Worm (Caenorhabditis elegans) whole organism, L3 larva: ENCODE results near the gene srh-270.
A peak's percentile ranks its signal among the peaks of the same experiment; 100 is the strongest.

Source experiments
- R02D3.7 ChIP-seq: fragments of 150-350 bp; optimal IDR thresholded peaks from 2 replicates; lab custom pipeline; 2014; ENCODE audit warnings: missing biosample characterization, missing genetic modification characterization
- ZK546.5 ChIP-seq: sonication (generic microtip); optimal IDR thresholded peaks from 2 replicates; lab custom pipeline; 2017; ENCODE audit warnings: missing biosample characterization, missing genetic modification characterization
- aly-2 ChIP-seq: fragments of 150-350 bp; optimal IDR thresholded peaks from 2 replicates; lab custom pipeline; 2014; ENCODE audit warnings: missing biosample characterization, missing genetic modification characterization
- ceh-16 ChIP-seq: sonication (generic microtip); optimal IDR thresholded peaks from 2 replicates; lab custom pipeline; 2017; ENCODE audit warnings: missing biosample characterization, missing genetic modification characterization
- ceh-28 ChIP-seq: fragments of 150-350 bp; optimal IDR thresholded peaks from 2 replicates; lab custom pipeline; 2014; ENCODE audit warnings: missing biosample characterization, missing genetic modification reagents, missing genetic modification characterization
- ceh-82 ChIP-seq: fragments of 150-350 bp; optimal IDR thresholded peaks from 2 replicates; lab custom pipeline; 2014; ENCODE audit warnings: missing biosample characterization, missing genetic modification characterization
- ceh-9 ChIP-seq: sonication (generic microtip); optimal IDR thresholded peaks from 2 replicates; lab custom pipeline; 2018; ENCODE audit warnings: missing biosample characterization, missing genetic modification characterization
- daf-12 ChIP-seq: fragments of 150-350 bp; optimal IDR thresholded peaks from 2 replicates; lab custom pipeline; 2014; ENCODE audit warnings: missing biosample characterization, missing genetic modification reagents, missing genetic modification characterization
- egl-27 ChIP-seq: sonication (generic microtip); optimal IDR thresholded peaks from 4 replicates; lab custom pipeline; 2017; ENCODE audit warnings: missing biosample characterization, missing genetic modification reagents, missing genetic modification characterization
- egl-5 ChIP-seq: fragments of 150-350 bp; optimal IDR thresholded peaks from 2 replicates; lab custom pipeline; 2017; ENCODE audit warnings: missing biosample characterization, missing genetic modification reagents, missing genetic modification characterization, inconsistent platforms
- elt-1 ChIP-seq: fragments of 150-350 bp; optimal IDR thresholded peaks from 2 replicates; lab custom pipeline; 2014; ENCODE audit warnings: missing biosample characterization, missing genetic modification characterization
- elt-2 ChIP-seq: sonication (generic microtip); optimal IDR thresholded peaks from 2 replicates; lab custom pipeline; 2016; ENCODE audit warnings: missing genetic modification reagents, mild to moderate bottlenecking, missing genetic modification characterization, missing compliant biosample characterization
- eor-1 ChIP-seq, 2 experiments: fragments of 150-350 bp; optimal IDR thresholded peaks; 2 replicates each; lab custom pipeline; 2014 to 2018; ENCODE audit warnings: missing biosample characterization in 2 of 2, missing genetic modification characterization in 2 of 2
- fkh-10 ChIP-seq: sonication (generic microtip); optimal IDR thresholded peaks from 2 replicates; lab custom pipeline; 2017; ENCODE audit warnings: missing biosample characterization, missing genetic modification reagents, missing genetic modification characterization
- fkh-2 ChIP-seq: fragments of 150-350 bp; optimal IDR thresholded peaks from 2 replicates; lab custom pipeline; 2014; ENCODE audit warnings: missing biosample characterization, missing genetic modification reagents, missing genetic modification characterization
- fos-1 ChIP-seq: fragments of 150-350 bp; optimal IDR thresholded peaks from 2 replicates; lab custom pipeline; 2014; ENCODE audit warnings: missing biosample characterization, missing genetic modification characterization
- hmg-11 ChIP-seq: sonication (generic microtip); optimal IDR thresholded peaks from 2 replicates; lab custom pipeline; 2016; ENCODE audit warnings: missing genetic modification characterization, missing compliant biosample characterization
- jun-1 ChIP-seq: fragments of 150-350 bp; optimal IDR thresholded peaks from 2 replicates; lab custom pipeline; 2014; ENCODE audit warnings: missing biosample characterization, missing genetic modification reagents, missing genetic modification characterization
- lin-15B ChIP-seq: fragments of 150-350 bp; optimal IDR thresholded peaks from 2 replicates; lab custom pipeline; 2014; ENCODE audit warnings: missing biosample characterization, missing genetic modification characterization
- mdl-1 ChIP-seq: fragments of 150-350 bp; optimal IDR thresholded peaks from 2 replicates; lab custom pipeline; 2014; ENCODE audit warnings: missing biosample characterization, missing genetic modification characterization
- mml-1 ChIP-seq: fragments of 150-350 bp; sonication (generic microtip); optimal IDR thresholded peaks from 3 replicates; lab custom pipeline; 2014; ENCODE audit warnings: missing biosample characterization, missing genetic modification characterization
- nfya-1 ChIP-seq: sonication (generic microtip); optimal IDR thresholded peaks from 2 replicates; lab custom pipeline; 2017; ENCODE audit warnings: missing genetic modification characterization, mild to moderate bottlenecking, missing compliant biosample characterization, antibody characterized with exemption, moderate library complexity; ENCODE audit not compliant: insufficient read depth
- nhr-23 ChIP-seq: fragments of 150-350 bp; optimal IDR thresholded peaks from 2 replicates; lab custom pipeline; 2014; ENCODE audit warnings: missing biosample characterization, missing genetic modification reagents, missing genetic modification characterization
- nhr-237 ChIP-seq: fragments of 150-350 bp; optimal IDR thresholded peaks from 2 replicates; lab custom pipeline; 2014; ENCODE audit warnings: missing biosample characterization, missing genetic modification characterization
- nhr-28 ChIP-seq: fragments of 150-350 bp; optimal IDR thresholded peaks from 2 replicates; lab custom pipeline; 2014; ENCODE audit warnings: missing biosample characterization, missing genetic modification characterization
- nhr-43 ChIP-seq: sonication (generic microtip); optimal IDR thresholded peaks from 2 replicates; lab custom pipeline; 2016; ENCODE audit warnings: mild to moderate bottlenecking, missing genetic modification characterization, missing compliant biosample characterization; ENCODE audit not compliant: poor library complexity, severe bottlenecking
- nhr-67 ChIP-seq: fragments of 150-350 bp; optimal IDR thresholded peaks from 2 replicates; lab custom pipeline; 2014; ENCODE audit warnings: missing biosample characterization, missing genetic modification characterization
- nhr-76 ChIP-seq: fragments of 150-350 bp; sonication (generic microtip); optimal IDR thresholded peaks from 5 replicates; lab custom pipeline; 2014; ENCODE audit warnings: missing biosample characterization, missing genetic modification characterization
- nhr-77 ChIP-seq: fragments of 150-350 bp; optimal IDR thresholded peaks from 2 replicates; lab custom pipeline; 2014; ENCODE audit warnings: missing biosample characterization, missing genetic modification characterization
- pha-4 ChIP-seq: fragments of 150-350 bp; optimal IDR thresholded peaks from 2 replicates; lab custom pipeline; 2014; ENCODE audit warnings: missing biosample characterization, missing genetic modification reagents, missing genetic modification characterization
- pqm-1 ChIP-seq: fragments of 150-350 bp; optimal IDR thresholded peaks from 2 replicates; lab custom pipeline; 2017; ENCODE audit warnings: missing biosample characterization, missing genetic modification characterization, inconsistent platforms
- sea-2 ChIP-seq: fragments of 150-350 bp; sonication (generic microtip); optimal IDR thresholded peaks from 4 replicates; lab custom pipeline; 2014; ENCODE audit warnings: missing biosample characterization, missing genetic modification reagents, missing genetic modification characterization
- snpc-4 ChIP-seq: fragments of 150-350 bp; optimal IDR thresholded peaks from 2 replicates; lab custom pipeline; 2014; ENCODE audit warnings: missing biosample characterization, missing genetic modification characterization
- unc-39 ChIP-seq: sonication (generic microtip); optimal IDR thresholded peaks from 4 replicates; lab custom pipeline; 2017; ENCODE audit warnings: missing biosample characterization, missing genetic modification characterization
- unc-62 ChIP-seq: fragments of 150-350 bp; sonication (generic microtip); optimal IDR thresholded peaks from 4 replicates; lab custom pipeline; 2014; ENCODE audit warnings: missing biosample characterization, missing genetic modification reagents, missing genetic modification characterization
- zag-1 ChIP-seq: fragments of 150-350 bp; optimal IDR thresholded peaks from 2 replicates; lab custom pipeline; 2014; ENCODE audit warnings: missing biosample characterization, missing genetic modification characterization
- ztf-11 ChIP-seq: fragments of 150-350 bp; optimal IDR thresholded peaks from 2 replicates; lab custom pipeline; 2014; ENCODE audit warnings: missing biosample characterization, missing genetic modification characterization
- ztf-4 ChIP-seq: fragments of 150-350 bp; optimal IDR thresholded peaks from 2 replicates; lab custom pipeline; 2014; ENCODE audit warnings: missing biosample characterization, missing genetic modification characterization

Gene srh-270

ce11 chrV:2896198-2896660 lies 34.8 kb upstream of the srh-270 start, which contains the start of gene pals-32:
pals-32 (plus strand) TSS chrV:2896610.
- TF ChIP-seq sea-2 (GFP tag; lab: Kevin White, UChicago) (no peak), elt-2 (peak; percentile 51), daf-12 (tag; lab: Kevin White, UChicago) (no peak)

- no peak for TF ChIP-seq fkh-2 (tag; lab: Kevin White, UChicago)
- no peak for TF ChIP-seq egl-27 (tag; lab: Kevin White, UChicago)
- TF ChIP-seq nhr-28 = no peak
- no peak for TF ChIP-seq fos-1
- TF ChIP-seq nfya-1 (tag; lab: Kevin White, UChicago) = no peak
- TF ChIP-seq nhr-67 = no peak
- no peak for TF ChIP-seq lin-15B (tag; lab: Kevin White, UChicago)
- TF ChIP-seq aly-2 = no peak
- no peak for TF ChIP-seq R02D3.7
Observed at ce11 chrV:2892976-2893375, 31.6 kb upstream of the srh-270 start, which contains the start of gene srh-127. srh-127 (plus strand) TSS chrV:2893276.

ce11 chrV:2891927-2892326 lies 30.5 kb upstream of the srh-270 start, which contains the start of gene F37B4.15:
F37B4.15 (plus strand) TSS chrV:2892227.
- TF ChIP-seq hmg-11 (tag; lab: Kevin White, UChicago) (no peak), R02D3.7 (no peak), nhr-28 (no peak), jun-1 (tag; lab: Kevin White, UChicago) (no peak), ztf-4 (tag; lab: Kevin White, UChicago) (no peak), ceh-82 (tag; lab: Kevin White, UChicago) (no peak), nhr-77 (no peak), egl-27 (tag; lab: Kevin White, UChicago) (no peak)

- TF ChIP-seq nhr-23 (no peak), ZK546.5 (tag; lab: Kevin White, UChicago) (no peak), nfya-1 (tag; lab: Kevin White, UChicago) (no peak), zag-1 (tag; lab: Kevin White, UChicago) (no peak), aly-2 (no peak), nhr-67 (no peak), daf-12 (tag; lab: Kevin White, UChicago) (no peak), nhr-76 (tag; lab: Kevin White, UChicago) (no peak), fkh-2 (tag; lab: Kevin White, UChicago) (no peak), eor-1 (tag; optimal IDR thresholded peaks at IDR 0.05; lab: Kevin White, UChicago) (no peak), unc-62 (GFP tag; lab: Kevin White, UChicago) (no peak), egl-5 (no peak), jun-1 (tag; lab: Kevin White, UChicago) (no peak), R02D3.7 (no peak)
Observed at ce11 chrV:2888681-2889080, 27.3 kb upstream of the srh-270 start, which contains the start of gene srw-4. srw-4 (minus strand) TSS chrV:2888781.

- TF ChIP-seq ceh-9 (tag; lab: Kevin White, UChicago) (no peak), pqm-1 (tag; lab: Kevin White, UChicago) (no peak), eor-1 (tag; optimal IDR thresholded peaks at IDR 0.05; lab: Kevin White, UChicago) (no peak), jun-1 (tag; lab: Kevin White, UChicago) (no peak), nhr-43 (tag; lab: Kevin White, UChicago) (no peak), ceh-82 (tag; lab: Kevin White, UChicago) (no peak), nhr-237 (tag; lab: Kevin White, UChicago) (no peak), ztf-11 (tag; lab: Kevin White, UChicago) (no peak), nhr-77 (no peak), daf-12 (tag; lab: Kevin White, UChicago) (no peak), ztf-4 (tag; lab: Kevin White, UChicago) (no peak), egl-27 (tag; lab: Kevin White, UChicago) (no peak), ceh-16 (no peak), mdl-1 (tag; lab: Kevin White, UChicago) (no peak)
Observed at ce11 chrV:2888265-2888664, 26.9 kb upstream of the srh-270 start.

ce11 chrV:2884411-2884810 lies 23.0 kb upstream of the srh-270 start, which contains the start of gene sre-24:
sre-24 (plus strand) TSS chrV:2884711.
- TF ChIP-seq mml-1 (tag; lab: Kevin White, UChicago) (no peak), elt-1 (tag; lab: Kevin White, UChicago) (no peak), hmg-11 (tag; lab: Kevin White, UChicago) (no peak), eor-1 (tag; optimal IDR thresholded peaks at IDR 0.05; lab: Kevin White, UChicago) (no peak), ceh-82 (tag; lab: Kevin White, UChicago) (no peak), pha-4 (tag; lab: Kevin White, UChicago) (no peak), jun-1 (tag; lab: Kevin White, UChicago) (no peak), R02D3.7 (no peak), nhr-76 (tag; lab: Kevin White, UChicago) (no peak), fkh-10 (GFP tag; lab: Kevin White, UChicago) (no peak), ceh-28 (tag; lab: Kevin White, UChicago) (no peak), unc-39 (tag; lab: Kevin White, UChicago) (no peak), nhr-23 (no peak), nhr-237 (tag; lab: Kevin White, UChicago) (no peak), snpc-4 (tag; lab: Kevin White, UChicago) (no peak)
